Fruit fly (Drosophila melanogaster): Measurements from ENCODE around the gene ana1.

ana1 gene

DNA sequence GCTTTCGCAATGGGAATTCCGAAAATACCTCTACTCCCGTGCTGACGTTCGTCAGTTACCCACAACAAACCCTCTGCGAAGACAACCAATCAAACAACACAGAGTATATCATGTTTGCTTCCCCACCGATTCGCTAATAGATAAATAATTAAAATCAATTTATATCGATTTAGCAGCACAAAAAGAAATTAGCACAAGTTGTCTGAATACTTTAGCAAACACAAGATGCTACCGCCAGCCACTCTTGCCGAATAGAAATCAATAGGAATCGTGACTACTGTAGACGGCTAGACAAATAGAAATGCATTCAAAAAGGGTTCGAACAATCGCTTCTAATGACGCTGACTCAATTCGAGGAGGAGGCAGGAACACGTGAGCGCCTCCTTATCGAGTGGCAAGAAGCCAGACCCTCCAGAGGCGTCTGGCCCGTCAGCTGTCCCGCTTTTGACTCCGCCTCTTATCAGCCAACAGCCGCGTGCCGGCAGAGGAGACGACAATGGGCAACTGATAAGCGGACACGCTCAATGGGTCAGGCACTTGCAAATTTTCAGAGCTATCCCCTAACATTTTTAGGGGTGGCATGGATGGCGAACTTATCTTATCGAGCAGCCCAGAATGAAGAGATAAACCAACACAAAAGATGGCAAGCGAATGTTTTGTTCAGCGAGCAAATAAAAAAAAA is 38.0 kb downstream of the ana1 start:
- no peak for TF ChIP-seq noc (tag; optimal IDR thresholded peaks at IDR 0.05)

DNA sequence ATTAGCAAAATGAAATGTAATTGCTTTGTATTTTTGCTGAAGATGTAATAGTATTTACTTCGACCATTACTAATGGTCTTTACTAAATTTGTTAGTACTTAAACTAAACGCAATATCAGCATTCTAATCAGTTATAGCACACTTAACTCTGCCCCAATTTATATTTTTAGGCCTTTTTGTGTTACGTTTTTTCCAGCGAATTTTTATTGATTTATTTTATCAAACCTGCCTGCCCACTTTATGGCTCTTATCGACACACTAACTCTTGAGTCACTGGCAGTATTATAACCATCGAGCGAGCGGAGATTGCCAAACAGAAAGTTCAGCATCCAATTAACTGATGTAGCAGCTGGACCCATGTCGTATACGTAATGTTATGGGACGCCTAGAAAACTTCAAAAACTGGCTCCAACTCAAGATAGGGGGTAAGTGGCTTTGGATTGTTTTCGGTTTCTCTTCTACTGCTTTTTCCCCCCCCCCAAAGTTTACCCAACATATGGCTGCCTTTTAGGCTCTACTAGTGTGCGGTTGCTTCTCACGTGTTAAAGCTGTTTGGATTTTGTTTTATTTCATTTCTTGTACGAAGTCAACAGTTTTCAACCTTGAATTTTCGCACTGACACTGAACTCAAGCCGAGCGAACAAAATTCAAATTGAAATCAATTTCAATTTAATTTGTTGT is 39.4 kb downstream of the ana1 start:
- TF ChIP-seq noc (tag; optimal IDR thresholded peaks at IDR 0.05): no peak

DNA sequence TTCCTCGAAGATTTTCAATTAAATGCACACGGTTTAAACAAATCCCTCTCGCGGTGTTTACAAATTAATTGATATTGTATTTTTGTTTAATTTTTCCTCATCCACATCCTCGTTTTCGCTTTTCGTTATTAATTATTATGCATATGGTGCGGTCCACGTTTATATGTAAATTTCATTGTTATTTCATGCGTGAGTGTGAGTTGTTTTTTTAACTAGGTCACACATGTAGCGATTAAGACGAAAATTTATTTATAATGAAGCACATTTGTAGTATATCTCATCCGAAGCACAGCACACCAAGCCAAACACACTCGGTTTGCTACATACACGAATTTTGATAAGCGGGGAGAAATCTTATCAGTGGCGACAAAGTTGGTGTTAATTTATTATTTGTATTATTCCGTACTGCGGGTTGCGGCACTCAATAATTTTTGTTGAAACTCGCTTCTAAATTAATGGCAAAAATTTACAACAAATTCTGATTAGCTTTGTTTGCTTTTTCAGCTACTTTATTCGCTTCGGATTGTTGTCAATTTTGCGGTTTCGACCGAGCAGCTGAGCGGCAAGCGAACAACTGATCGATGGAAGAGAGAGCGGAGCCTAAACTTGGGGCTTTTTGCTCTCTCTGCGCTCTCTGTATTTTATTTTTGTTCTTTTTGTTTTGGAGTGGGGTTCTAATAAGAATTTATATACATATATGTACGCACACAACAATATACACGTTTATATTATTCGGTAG is 41.2 kb downstream of the ana1 start:
- peak; percentile 82 for TF ChIP-seq noc (tag; optimal IDR thresholded peaks at IDR 0.05)

DNA sequence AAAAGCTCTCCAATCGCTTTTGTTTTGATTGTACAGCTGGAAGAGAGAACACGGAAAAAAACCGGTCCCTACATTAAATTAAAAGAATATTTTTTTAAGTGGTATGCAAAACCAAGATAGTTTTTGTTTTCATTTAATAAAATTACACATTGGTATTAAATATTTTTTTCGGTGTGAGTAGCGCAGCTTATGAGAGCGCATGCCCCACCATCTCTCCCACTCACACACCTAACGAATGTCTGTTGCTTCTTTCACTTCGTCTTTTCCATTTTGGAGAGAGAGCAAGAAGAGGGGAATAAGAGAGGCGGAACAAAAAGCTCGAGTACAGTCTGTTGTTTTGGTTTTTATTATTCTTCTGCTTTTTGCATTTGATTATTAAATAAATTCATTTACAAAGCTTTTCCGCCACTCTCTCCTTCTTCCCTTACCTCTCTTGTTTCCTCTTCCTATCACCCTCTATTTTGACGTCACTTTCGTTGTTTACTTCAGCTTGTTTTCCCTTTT is 42.2 kb downstream of the ana1 start:
- TF ChIP-seq noc (tag; optimal IDR thresholded peaks at IDR 0.05): peak; percentile 97

DNA sequence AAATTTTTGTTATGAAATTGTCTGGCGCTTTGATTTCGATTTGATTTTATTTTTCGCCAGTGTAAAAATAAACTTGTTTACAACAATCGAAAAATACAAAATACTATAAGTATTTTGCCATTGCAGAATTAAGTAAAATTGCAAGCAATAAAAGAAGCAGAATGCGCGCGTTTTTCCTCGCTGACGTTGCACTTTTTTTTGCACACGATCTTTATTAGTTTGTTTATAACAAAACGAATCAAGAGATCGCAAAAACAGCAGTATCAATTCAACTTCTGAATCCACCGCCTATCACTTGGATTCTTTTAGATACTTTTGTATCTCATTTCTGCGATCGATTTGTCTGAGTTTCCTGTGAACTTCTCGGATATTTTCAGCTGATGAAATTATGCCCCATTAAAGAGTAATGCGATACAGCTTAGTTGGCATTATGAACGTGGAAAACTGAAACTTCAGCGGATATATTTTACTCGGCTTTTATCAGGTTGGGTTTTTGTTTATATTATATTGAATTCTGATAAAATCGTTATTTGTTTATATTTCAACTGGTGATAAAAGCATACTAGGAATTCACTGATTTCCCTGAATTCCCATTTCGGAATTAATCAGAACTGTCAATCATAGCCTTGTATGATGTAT is 42.8 kb downstream of the ana1 start:
- no peak for TF ChIP-seq noc (tag; optimal IDR thresholded peaks at IDR 0.05)

DNA sequence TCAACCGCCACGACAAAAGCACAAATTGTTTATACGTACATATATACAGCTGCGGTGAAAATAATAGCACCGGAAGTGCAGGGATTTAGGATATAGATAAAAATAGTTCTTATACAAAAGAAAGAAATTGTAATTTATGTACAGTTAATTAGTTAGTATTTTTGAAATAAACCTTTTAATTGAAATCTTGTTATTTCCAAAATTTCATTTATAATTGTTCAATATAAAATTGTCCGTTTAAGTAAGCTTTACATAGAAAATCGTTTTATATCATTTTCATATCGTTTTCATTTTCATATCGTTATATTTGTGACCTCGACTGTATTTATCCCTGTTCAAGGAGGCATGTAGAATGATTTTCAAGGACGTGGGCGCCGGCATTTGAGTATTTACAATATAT is 43.7 kb downstream of the ana1 start:
- peak; percentile 61 for TF ChIP-seq noc (tag; optimal IDR thresholded peaks at IDR 0.05)

DNA sequence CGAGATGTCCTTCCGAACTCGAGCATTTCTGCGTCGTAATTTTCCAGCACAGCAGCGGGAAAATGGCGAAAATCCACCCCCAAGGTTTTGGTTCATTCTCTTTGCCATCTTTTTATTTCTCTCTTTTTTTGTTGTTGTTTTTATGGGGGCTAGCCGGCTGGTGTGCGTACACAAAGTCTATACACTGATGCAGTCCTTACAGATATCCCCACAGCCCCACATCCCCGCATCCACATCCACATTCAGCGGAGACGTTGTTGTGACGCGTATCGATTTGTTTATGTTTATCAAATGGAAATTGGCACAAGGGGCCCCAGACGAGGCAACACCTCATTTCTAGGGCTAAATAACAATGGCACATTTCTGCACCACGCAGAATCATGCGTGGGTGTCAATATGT is 44.7 kb downstream of the ana1 start:
- TF ChIP-seq noc (tag; optimal IDR thresholded peaks at IDR 0.05): no peak

DNA sequence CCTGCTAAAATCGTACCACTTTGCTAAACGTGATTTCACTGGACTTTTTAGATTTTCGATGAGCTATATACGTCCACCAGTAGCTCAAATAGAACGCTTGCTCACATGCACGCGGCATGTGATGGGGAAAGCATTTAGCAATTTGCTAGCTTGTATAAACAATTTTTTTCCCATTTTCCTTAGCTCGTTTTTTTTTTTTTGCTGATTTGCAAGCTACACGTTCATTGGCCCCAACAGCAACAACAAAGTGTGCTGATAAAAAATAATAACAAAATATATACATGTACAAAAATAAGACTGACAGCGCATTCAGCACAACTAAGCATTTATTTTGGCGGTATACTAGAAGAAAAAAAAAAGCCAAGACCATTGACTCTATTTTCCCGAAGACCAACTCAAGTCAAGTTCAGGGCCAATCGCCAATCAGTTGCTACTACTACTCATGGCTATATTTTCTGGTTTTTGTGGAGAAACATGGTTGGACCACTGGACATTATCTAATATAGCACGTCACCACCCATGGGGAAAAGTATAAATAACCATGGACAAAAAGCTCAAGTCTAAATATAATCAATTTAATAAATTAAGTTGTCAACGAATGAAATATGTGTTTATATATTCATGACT is 45.5 kb downstream of the ana1 start:
- peak; percentile 46 for TF ChIP-seq noc (tag; optimal IDR thresholded peaks at IDR 0.05)

DNA sequence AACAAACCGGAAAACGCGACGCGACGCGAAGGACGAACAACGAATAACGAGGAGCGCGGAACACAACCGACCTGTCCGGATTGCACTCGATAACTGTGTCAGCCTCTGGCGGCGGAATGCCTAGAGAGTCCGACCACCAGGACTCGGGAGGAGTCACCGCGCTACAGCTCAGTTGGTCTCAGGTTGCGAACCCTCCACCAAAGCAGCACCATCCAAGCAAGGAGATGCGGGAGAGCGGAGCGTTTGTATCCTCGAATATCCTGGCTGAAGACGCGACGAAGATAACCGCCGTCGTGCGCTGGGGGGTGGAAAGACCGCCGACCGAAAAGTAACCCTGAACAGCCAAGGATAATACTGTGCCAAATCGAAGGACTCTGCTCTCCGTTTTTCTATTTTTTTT is 47.0 kb downstream of the ana1 start:
- TF ChIP-seq noc (tag; optimal IDR thresholded peaks at IDR 0.05): no peak

DNA sequence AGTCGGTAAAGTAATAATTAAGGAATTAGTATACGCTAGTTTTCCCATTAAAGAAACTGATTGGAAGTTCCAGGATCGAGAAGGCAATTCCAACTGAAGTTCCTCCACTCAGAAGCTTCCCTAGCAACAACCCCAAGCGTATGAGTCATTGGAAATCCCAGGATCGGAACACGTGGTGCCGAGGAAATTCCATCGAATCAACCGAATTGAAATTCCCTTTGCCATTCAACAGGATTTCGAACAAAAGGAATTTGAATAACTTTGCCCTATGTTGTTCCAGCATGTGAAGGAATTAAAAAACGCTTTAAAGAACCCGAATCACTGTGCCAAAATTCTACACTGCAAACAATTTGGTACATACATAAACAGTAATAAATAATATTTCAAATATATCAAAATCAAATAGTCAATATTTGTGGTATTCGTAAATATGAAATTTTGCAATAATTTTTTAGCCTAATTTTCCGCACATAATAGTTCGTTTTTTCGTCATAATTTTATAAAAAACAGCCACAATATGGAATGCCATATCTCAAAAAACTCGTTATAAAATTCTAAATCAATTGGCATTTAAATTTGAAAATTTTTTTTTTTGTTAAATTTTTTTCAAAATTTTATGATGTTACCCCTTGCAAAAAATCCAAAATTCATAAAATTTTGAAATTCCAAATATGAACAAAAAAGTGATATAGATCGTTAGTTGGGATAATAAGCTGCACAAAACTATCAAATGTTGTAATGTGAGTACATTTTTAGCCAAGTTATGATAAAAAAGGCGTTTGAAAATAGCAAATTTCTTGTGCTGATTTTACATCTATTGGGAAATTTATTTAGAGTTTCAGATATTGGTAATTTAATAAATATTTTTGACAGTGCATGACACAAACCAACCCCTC is 49.9 kb downstream of the ana1 start:
- TF ChIP-seq noc (tag; optimal IDR thresholded peaks at IDR 0.05): no peak

DNA sequence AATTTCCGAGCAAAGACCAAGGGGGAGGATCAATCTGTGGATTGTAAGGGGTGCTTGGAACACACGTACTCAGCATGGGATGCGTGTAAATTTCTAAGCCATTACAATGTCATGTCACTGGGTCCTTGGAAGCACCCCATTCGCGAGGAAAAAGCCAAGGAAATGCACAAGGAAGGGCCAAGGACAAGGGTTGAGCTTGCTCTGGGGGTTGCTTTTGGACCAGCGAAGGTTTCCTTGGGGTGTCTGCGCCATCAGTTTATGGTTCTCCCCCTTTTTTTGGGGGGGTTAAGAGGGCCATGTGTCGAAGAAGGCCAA is 50.5 kb downstream of the ana1 start:
- TF ChIP-seq noc (tag; optimal IDR thresholded peaks at IDR 0.05): no peak

DNA sequence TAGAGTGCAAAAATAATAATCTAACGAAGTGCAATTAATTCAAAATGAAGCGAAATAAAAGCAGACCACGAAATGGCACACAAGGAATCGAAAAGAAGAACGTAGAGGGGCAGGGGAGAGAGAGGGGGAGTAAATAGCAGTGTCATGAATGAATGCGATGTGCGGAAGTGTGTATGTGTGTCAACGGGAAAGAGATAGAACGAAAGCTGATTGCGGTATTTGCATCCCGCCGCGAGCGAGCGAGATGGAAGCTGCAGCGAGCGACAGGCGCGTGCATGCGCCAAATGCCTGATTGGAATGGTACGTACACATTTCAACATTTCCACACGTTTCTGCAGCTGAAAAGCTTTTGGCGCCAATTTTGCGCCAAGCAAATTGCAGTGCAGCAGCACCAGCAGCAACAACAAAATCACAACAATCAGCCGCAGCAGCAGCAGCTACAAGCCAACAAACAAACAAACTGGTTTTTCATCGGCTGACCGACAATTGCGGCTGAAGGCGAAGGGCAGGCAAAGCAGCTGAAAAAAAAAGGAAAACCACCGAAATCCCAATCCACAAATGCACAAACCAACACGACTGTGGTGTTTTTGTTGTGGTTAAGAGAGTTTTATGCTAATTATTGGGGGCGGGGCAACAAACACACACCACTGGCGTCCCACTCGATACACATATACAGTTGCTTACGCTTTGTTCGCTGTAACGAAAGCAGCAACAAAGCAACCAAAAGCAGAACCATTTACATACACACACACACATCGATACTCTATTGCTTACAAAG is 51.7 kb downstream of the ana1 start:
- TF ChIP-seq noc (tag; optimal IDR thresholded peaks at IDR 0.05): no peak

DNA sequence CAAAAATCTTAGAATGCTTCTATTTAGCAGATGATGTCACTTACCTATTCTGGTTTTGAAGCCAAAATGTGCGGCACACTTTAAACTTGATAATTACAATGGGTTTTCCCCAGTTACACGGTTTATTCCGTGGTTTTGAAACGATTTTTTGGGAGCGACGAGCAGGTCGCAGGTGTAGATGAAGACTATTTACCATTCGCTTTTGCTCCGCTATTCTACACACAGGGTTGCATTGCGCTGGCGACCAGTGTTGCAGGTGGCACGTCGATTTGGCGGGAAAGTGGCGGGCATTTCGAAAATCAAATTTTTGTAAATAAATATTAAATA is 52.3 kb downstream of the ana1 start, which contains the start of gene REPTOR:
Gene REPTOR (minus strand): TSS at position 196 of the 327 bp plus-strand sequence.
- TF ChIP-seq noc (tag; optimal IDR thresholded peaks at IDR 0.05): peak; percentile 30

DNA sequence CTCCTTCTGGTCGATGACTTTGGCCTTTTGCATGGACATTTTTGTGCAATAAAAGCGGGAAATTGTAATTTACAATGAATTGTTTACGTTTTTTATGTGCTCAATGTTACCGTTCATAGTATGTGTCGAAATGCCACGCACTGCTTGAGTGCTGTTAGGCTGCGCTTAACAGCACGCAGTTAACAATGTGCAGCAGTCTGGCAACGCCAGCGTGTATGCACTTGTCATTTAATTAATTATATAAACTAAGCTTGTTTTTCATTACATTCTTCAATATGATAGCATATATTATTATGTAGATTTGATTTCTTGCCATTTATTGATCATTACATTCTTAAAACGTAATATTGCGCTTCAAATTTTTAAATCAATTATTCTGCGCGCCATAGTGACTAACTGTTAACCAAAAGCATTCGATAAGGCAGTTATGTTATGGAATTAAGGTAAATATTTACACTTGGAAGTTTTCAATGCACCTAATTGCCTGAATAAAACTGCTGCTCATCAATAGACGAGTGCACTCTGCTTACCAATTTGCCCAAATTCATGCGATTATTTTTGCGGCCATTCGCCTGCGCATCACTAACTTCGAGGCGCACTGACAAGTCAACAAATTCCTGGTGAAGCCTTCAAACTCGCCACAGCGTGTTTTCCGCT is 54.8 kb downstream of the ana1 start, which contains the start of the genes CG13625 and mld:
Gene CG13625 (minus strand): TSS at position 119 of the 657 bp plus-strand sequence.
Gene mld (plus strand): TSS at position 612 of the 657 bp plus-strand sequence.
- no peak for TF ChIP-seq noc (tag; optimal IDR thresholded peaks at IDR 0.05)
